Worm (Caenorhabditis elegans) whole organism, mixed stage, embryonic: ENCODE results near the gene K02E7.11.

Experiments
- M03D4.4 ChIP-seq: sonication (generic microtip); optimal IDR thresholded peaks from 2 replicates; lab custom pipeline; 2017; ENCODE audit warnings: mild to moderate bottlenecking, missing genetic modification characterization, missing compliant biosample characterization
- bed-3 ChIP-seq: fragments of 200-800 bp; sonication (Bioruptor generic); optimal IDR thresholded peaks from 3 replicates; lab custom pipeline; 2018; ENCODE audit warnings: mild to moderate bottlenecking, missing genetic modification characterization, moderate library complexity, missing compliant biosample characterization
- blmp-1 ChIP-seq: fragments of 150-350 bp; optimal IDR thresholded peaks from 2 replicates; lab custom pipeline; 2014; ENCODE audit warnings: missing biosample characterization, missing genetic modification characterization
- ceh-39 ChIP-seq: fragments of 150-350 bp; optimal IDR thresholded peaks from 2 replicates; lab custom pipeline; 2014; ENCODE audit warnings: missing biosample characterization, missing genetic modification characterization
- ces-1 ChIP-seq: fragments of 150-350 bp; optimal IDR thresholded peaks from 2 replicates; lab custom pipeline; 2014; ENCODE audit warnings: missing biosample characterization, missing genetic modification reagents, missing genetic modification characterization
- cnd-1 ChIP-seq: fragments of 200-800 bp; sonication (Bioruptor generic); optimal IDR thresholded peaks from 2 replicates; lab custom pipeline; 2018; ENCODE audit warnings: mild to moderate bottlenecking, missing genetic modification characterization, missing compliant biosample characterization
- drap-1 ChIP-seq: fragments of 200-800 bp; sonication (Bioruptor generic); optimal IDR thresholded peaks from 3 replicates; lab custom pipeline; 2018; ENCODE audit warnings: mild to moderate bottlenecking, missing genetic modification characterization, missing compliant biosample characterization
- elt-1 ChIP-seq: sonication (generic microtip); optimal IDR thresholded peaks from 2 replicates; lab custom pipeline; 2017; ENCODE audit warnings: missing genetic modification characterization, mild to moderate bottlenecking, missing compliant biosample characterization, antibody characterized with exemption, moderate library complexity, borderline replicate concordance; ENCODE audit not compliant: insufficient read depth
- elt-3 ChIP-seq: fragments of 150-350 bp; optimal IDR thresholded peaks from 2 replicates; lab custom pipeline; 2014; ENCODE audit warnings: missing biosample characterization, missing genetic modification characterization
- flh-1 ChIP-seq: fragments of 200-800 bp; sonication (Bioruptor generic); optimal IDR thresholded peaks from 2 replicates; lab custom pipeline; 2018; ENCODE audit warnings: mild to moderate bottlenecking, missing genetic modification characterization, moderate library complexity, missing compliant biosample characterization
- ham-2 ChIP-seq: fragments of 200-800 bp; sonication (Bioruptor generic); optimal IDR thresholded peaks from 2 replicates; lab custom pipeline; 2018; ENCODE audit warnings: mild to moderate bottlenecking, missing genetic modification characterization, missing compliant biosample characterization
- hlh-1 ChIP-seq: fragments of 150-350 bp; optimal IDR thresholded peaks from 2 replicates; lab custom pipeline; 2014; ENCODE audit warnings: missing biosample characterization, missing genetic modification reagents, missing genetic modification characterization
- lin-13 ChIP-seq: fragments of 150-350 bp; optimal IDR thresholded peaks from 2 replicates; lab custom pipeline; 2014; ENCODE audit warnings: missing biosample characterization, missing genetic modification characterization
- lin-32 ChIP-seq: fragments of 200-800 bp; sonication (Bioruptor generic); optimal IDR thresholded peaks from 2 replicates; lab custom pipeline; 2018; ENCODE audit warnings: mild to moderate bottlenecking, missing genetic modification characterization, missing compliant biosample characterization
- lsy-2 ChIP-seq: fragments of 150-350 bp; optimal IDR thresholded peaks from 2 replicates; lab custom pipeline; 2014; ENCODE audit warnings: missing biosample characterization, missing genetic modification characterization
- mab-5 ChIP-seq: fragments of 150-350 bp; optimal IDR thresholded peaks from 2 replicates; lab custom pipeline; 2014; ENCODE audit warnings: missing biosample characterization, missing genetic modification characterization
- mep-1 ChIP-seq: fragments of 150-350 bp; optimal IDR thresholded peaks from 2 replicates; lab custom pipeline; 2017; ENCODE audit warnings: missing biosample characterization, missing genetic modification reagents, missing genetic modification characterization, inconsistent platforms
- mls-2 ChIP-seq: sonication (generic microtip); optimal IDR thresholded peaks from 2 replicates; lab custom pipeline; 2016; ENCODE audit warnings: mild to moderate bottlenecking, missing genetic modification characterization, moderate library complexity, missing compliant biosample characterization
- nhr-12 ChIP-seq: fragments of 150-350 bp; optimal IDR thresholded peaks from 2 replicates; lab custom pipeline; 2014; ENCODE audit warnings: missing biosample characterization, missing genetic modification characterization
- nhr-2 ChIP-seq: fragments of 150-350 bp; optimal IDR thresholded peaks from 2 replicates; lab custom pipeline; 2014; ENCODE audit warnings: missing biosample characterization, missing genetic modification characterization
- nhr-237 ChIP-seq: fragments of 150-350 bp; optimal IDR thresholded peaks from 2 replicates; lab custom pipeline; 2014; ENCODE audit warnings: missing biosample characterization, missing genetic modification characterization
- nhr-28 ChIP-seq: fragments of 150-350 bp; optimal IDR thresholded peaks from 2 replicates; lab custom pipeline; 2014; ENCODE audit warnings: missing biosample characterization, missing genetic modification characterization
- nhr-76 ChIP-seq: sonication (generic microtip); optimal IDR thresholded peaks from 2 replicates; lab custom pipeline; 2017; ENCODE audit warnings: missing biosample characterization, missing genetic modification characterization
- pha-4 ChIP-seq: fragments of 150-350 bp; optimal IDR thresholded peaks from 2 replicates; lab custom pipeline; 2018; ENCODE audit warnings: missing biosample characterization, missing genetic modification reagents, missing genetic modification characterization
- sem-2 ChIP-seq: fragments of 200-800 bp; sonication (Bioruptor generic); optimal IDR thresholded peaks from 2 replicates; lab custom pipeline; 2018; ENCODE audit warnings: mild to moderate bottlenecking, missing genetic modification characterization, missing compliant biosample characterization
- snpc-4 ChIP-seq: fragments of 150-350 bp; optimal IDR thresholded peaks from 2 replicates; lab custom pipeline; 2014; ENCODE audit warnings: missing biosample characterization, missing genetic modification characterization
- sptf-1 ChIP-seq: sonication (generic microtip); optimal IDR thresholded peaks from 2 replicates; lab custom pipeline; 2017; ENCODE audit warnings: mild to moderate bottlenecking, missing genetic modification characterization, moderate library complexity, missing compliant biosample characterization
- tbx-8 ChIP-seq: fragments of 200-800 bp; sonication (Bioruptor generic); optimal IDR thresholded peaks from 2 replicates; lab custom pipeline; 2018; ENCODE audit warnings: mild to moderate bottlenecking, missing genetic modification characterization, moderate library complexity, missing compliant biosample characterization
- unc-120 ChIP-seq: sonication (generic microtip); optimal IDR thresholded peaks from 2 replicates; lab custom pipeline; 2017; ENCODE audit warnings: missing genetic modification characterization, missing compliant biosample characterization; ENCODE audit not compliant: poor library complexity, severe bottlenecking
- unc-39 ChIP-seq: fragments of 150-350 bp; optimal IDR thresholded peaks from 2 replicates; lab custom pipeline; 2014; ENCODE audit warnings: missing biosample characterization, missing genetic modification characterization
- unc-62 ChIP-seq: fragments of 150-350 bp; optimal IDR thresholded peaks from 2 replicates; lab custom pipeline; 2014; ENCODE audit warnings: missing biosample characterization, missing genetic modification reagents, missing genetic modification characterization
- zip-8 ChIP-seq: fragments of 150-350 bp; optimal IDR thresholded peaks from 2 replicates; lab custom pipeline; 2014; ENCODE audit warnings: missing biosample characterization, missing genetic modification characterization
- ztf-11 ChIP-seq: fragments of 150-350 bp; optimal IDR thresholded peaks from 2 replicates; lab custom pipeline; 2014; ENCODE audit warnings: missing biosample characterization, missing genetic modification characterization

K02E7.11 gene

ce11 chrII:1114133-1114532, 38.8 kb upstream of the K02E7.11 start, which contains the start of gene lips-12:
Gene lips-12, minus strand, starts transcription at chrII:1114233.
- TF ChIP-seq nhr-2 (tag; lab: Kevin White, UChicago): no peak
- no peak for TF ChIP-seq M03D4.4 (tag; lab: Kevin White, UChicago)
- TF ChIP-seq lin-13 (tag; lab: Kevin White, UChicago): no peak
- TF ChIP-seq flh-1 (GFP tag; lab: Kevin White, UChicago): no peak
- no peak for TF ChIP-seq unc-39 (tag; lab: Kevin White, UChicago)
- no peak for TF ChIP-seq mab-5
- no peak for TF ChIP-seq zip-8 (tag; lab: Kevin White, UChicago)
- TF ChIP-seq sptf-1 (tag; lab: Kevin White, UChicago): no peak
- TF ChIP-seq elt-3 (tag; lab: Kevin White, UChicago): no peak
- no peak for TF ChIP-seq pha-4 (tag; lab: Kevin White, UChicago)
- no peak for TF ChIP-seq ham-2 (GFP tag; lab: Kevin White, UChicago)
- no peak for TF ChIP-seq unc-120 (tag; lab: Kevin White, UChicago)
- TF ChIP-seq mls-2: no peak
- no peak for TF ChIP-seq drap-1 (GFP tag; lab: Kevin White, UChicago)
- TF ChIP-seq ces-1 (GFP tag; lab: Kevin White, UChicago): no peak
- TF ChIP-seq unc-62 (GFP tag; lab: Kevin White, UChicago): no peak

ce11 chrII:1110901-1111300, 35.6 kb upstream of the K02E7.11 start, which contains the start of gene lips-11:
Gene lips-11, minus strand, starts transcription at chrII:1111001.
- TF ChIP-seq mab-5 (no peak), ham-2 (GFP tag; lab: Kevin White, UChicago) (no peak), elt-3 (tag; lab: Kevin White, UChicago) (no peak), nhr-76 (tag; lab: Kevin White, UChicago) (no peak), blmp-1 (tag; lab: Kevin White, UChicago) (no peak)

DNA sequence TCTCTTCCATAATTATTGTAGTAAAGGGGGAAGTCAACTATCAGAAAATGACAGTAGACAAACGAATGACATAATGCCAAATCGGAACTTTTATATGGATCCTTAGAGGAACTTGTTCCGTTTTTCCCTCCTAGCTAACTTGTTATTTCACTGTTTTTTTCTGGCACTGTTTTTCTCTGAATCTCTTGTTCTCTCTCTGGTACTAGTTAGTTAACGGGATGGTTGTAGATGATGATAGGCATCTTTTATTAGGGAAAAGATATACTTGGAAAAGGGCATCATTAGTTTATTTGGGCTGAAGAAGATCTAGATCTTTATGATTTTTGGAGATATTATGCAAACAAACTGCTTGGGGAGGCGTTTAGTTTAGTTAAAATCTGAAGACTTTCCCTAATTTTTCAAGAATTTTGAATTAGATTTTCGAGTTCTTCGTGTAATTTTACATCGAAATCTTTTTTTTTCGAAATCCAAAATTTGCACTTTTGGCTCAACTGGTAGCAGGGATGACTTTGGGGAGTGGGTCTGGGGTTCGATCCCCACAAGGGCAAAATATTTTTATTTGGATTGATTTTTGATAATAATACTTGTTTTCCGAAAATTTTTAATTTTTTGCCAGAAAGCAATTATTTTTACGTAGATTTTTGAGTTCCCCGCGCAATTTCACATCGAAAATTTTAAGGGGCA, 31.7 kb upstream of the K02E7.11 start, which contains the start of gene col-40:
Gene col-40, minus strand, starts transcription at position 51 of the 684 bp plus-strand sequence.
- no peak for TF ChIP-seq elt-3 (tag; lab: Kevin White, UChicago)
- peak; percentile 82 for TF ChIP-seq elt-1 (tag; lab: Kevin White, UChicago)
- TF ChIP-seq, all 35 proteins: peak for 1

DNA sequence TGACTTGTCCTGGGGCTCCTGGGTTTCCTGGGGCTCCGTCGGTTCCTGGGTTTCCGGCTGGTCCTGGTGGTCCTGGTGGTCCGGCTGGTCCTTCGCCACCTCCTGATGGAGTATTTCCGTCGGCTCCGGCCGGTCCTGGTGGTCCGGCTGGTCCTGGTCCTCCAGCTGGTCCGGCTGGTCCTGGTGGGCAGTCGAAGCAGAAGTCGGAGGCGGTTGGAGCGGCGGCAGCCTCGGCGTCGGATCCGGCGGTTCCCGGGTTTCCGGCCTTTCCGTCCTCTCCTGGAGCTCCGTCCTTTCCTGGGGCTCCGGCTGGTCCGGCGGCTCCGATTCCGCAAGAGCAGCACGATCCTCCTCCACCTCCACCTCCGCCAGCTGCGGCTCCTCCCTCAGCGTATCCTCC, 30.0 kb upstream of the K02E7.11 start:
- TF ChIP-seq unc-62 (GFP tag; lab: Kevin White, UChicago) (no peak), sem-2 (GFP tag; lab: Kevin White, UChicago) (no peak), tbx-8 (GFP tag; lab: Kevin White, UChicago) (no peak), nhr-76 (tag; lab: Kevin White, UChicago) (no peak), nhr-28 (tag; lab: Kevin White, UChicago) (no peak), ztf-11 (tag; lab: Kevin White, UChicago) (no peak), nhr-2 (tag; lab: Kevin White, UChicago) (no peak), lin-32 (GFP tag; lab: Kevin White, UChicago) (no peak), bed-3 (no peak), snpc-4 (tag; lab: Kevin White, UChicago) (no peak), unc-39 (tag; lab: Kevin White, UChicago) (no peak), nhr-237 (no peak), drap-1 (GFP tag; lab: Kevin White, UChicago) (no peak), elt-3 (tag; lab: Kevin White, UChicago) (no peak), cnd-1 (tag; lab: Kevin White, UChicago) (no peak), sptf-1 (tag; lab: Kevin White, UChicago) (no peak), pha-4 (tag; lab: Kevin White, UChicago) (no peak), lsy-2 (tag; lab: Kevin White, UChicago) (no peak)

ce11 chrII:1104409-1104808, 29.1 kb upstream of the K02E7.11 start, which contains the start of gene T13B5.9:
Gene T13B5.9, minus strand, starts transcription at chrII:1104509.
- TF ChIP-seq mep-1 (tag; lab: Kevin White, UChicago) (no peak), ceh-39 (no peak), nhr-2 (tag; lab: Kevin White, UChicago) (no peak), tbx-8 (GFP tag; lab: Kevin White, UChicago) (no peak), elt-3 (tag; lab: Kevin White, UChicago) (no peak), snpc-4 (tag; lab: Kevin White, UChicago) (no peak), pha-4 (tag; lab: Kevin White, UChicago) (no peak), nhr-12 (tag; lab: Kevin White, UChicago) (no peak), unc-62 (GFP tag; lab: Kevin White, UChicago) (no peak), elt-1 (tag; lab: Kevin White, UChicago) (no peak), ces-1 (GFP tag; lab: Kevin White, UChicago) (no peak), unc-39 (tag; lab: Kevin White, UChicago) (no peak), nhr-76 (tag; lab: Kevin White, UChicago) (no peak), M03D4.4 (tag; lab: Kevin White, UChicago) (no peak), blmp-1 (tag; lab: Kevin White, UChicago) (no peak), hlh-1 (tag; lab: Kevin White, UChicago) (no peak)
